Worm (Caenorhabditis elegans) whole organism, mixed stage, embryonic: ENCODE results near the gene str-130.

Experiments used
- blmp-1 ChIP-seq: fragments of 150-350 bp; optimal IDR thresholded peaks from 2 replicates; lab custom pipeline; 2014; ENCODE audit warnings: missing biosample characterization, missing genetic modification characterization
- drap-1 ChIP-seq: fragments of 200-800 bp; sonication (Bioruptor generic); optimal IDR thresholded peaks from 3 replicates; lab custom pipeline; 2018; ENCODE audit warnings: mild to moderate bottlenecking, missing genetic modification characterization, missing compliant biosample characterization
- elt-1 ChIP-seq: sonication (generic microtip); optimal IDR thresholded peaks from 2 replicates; lab custom pipeline; 2017; ENCODE audit warnings: missing genetic modification characterization, mild to moderate bottlenecking, missing compliant biosample characterization, antibody characterized with exemption, moderate library complexity, borderline replicate concordance; ENCODE audit not compliant: insufficient read depth
- elt-3 ChIP-seq: fragments of 150-350 bp; optimal IDR thresholded peaks from 2 replicates; lab custom pipeline; 2014; ENCODE audit warnings: missing biosample characterization, missing genetic modification characterization
- ham-2 ChIP-seq: fragments of 200-800 bp; sonication (Bioruptor generic); optimal IDR thresholded peaks from 2 replicates; lab custom pipeline; 2018; ENCODE audit warnings: mild to moderate bottlenecking, missing genetic modification characterization, missing compliant biosample characterization
- lin-13 ChIP-seq: fragments of 150-350 bp; optimal IDR thresholded peaks from 2 replicates; lab custom pipeline; 2014; ENCODE audit warnings: missing biosample characterization, missing genetic modification characterization
- lsy-2 ChIP-seq: fragments of 150-350 bp; optimal IDR thresholded peaks from 2 replicates; lab custom pipeline; 2014; ENCODE audit warnings: missing biosample characterization, missing genetic modification characterization
- nhr-12 ChIP-seq: fragments of 150-350 bp; optimal IDR thresholded peaks from 2 replicates; lab custom pipeline; 2014; ENCODE audit warnings: missing biosample characterization, missing genetic modification characterization
- nhr-76 ChIP-seq: sonication (generic microtip); optimal IDR thresholded peaks from 2 replicates; lab custom pipeline; 2017; ENCODE audit warnings: missing biosample characterization, missing genetic modification characterization
- snpc-4 ChIP-seq: fragments of 150-350 bp; optimal IDR thresholded peaks from 2 replicates; lab custom pipeline; 2014; ENCODE audit warnings: missing biosample characterization, missing genetic modification characterization
- unc-39 ChIP-seq: fragments of 150-350 bp; optimal IDR thresholded peaks from 2 replicates; lab custom pipeline; 2014; ENCODE audit warnings: missing biosample characterization, missing genetic modification characterization
- unc-62 ChIP-seq: fragments of 150-350 bp; optimal IDR thresholded peaks from 2 replicates; lab custom pipeline; 2014; ENCODE audit warnings: missing biosample characterization, missing genetic modification reagents, missing genetic modification characterization
- zip-8 ChIP-seq: fragments of 150-350 bp; optimal IDR thresholded peaks from 2 replicates; lab custom pipeline; 2014; ENCODE audit warnings: missing biosample characterization, missing genetic modification characterization

ce11 chrV:8131628-8132027, 41.1 kb upstream of the str-130 start:
- TF ChIP-seq nhr-12 (tag; lab: Kevin White, UChicago) = no peak
- no peak for TF ChIP-seq elt-3 (tag; lab: Kevin White, UChicago)
- no peak for TF ChIP-seq unc-62
- TF ChIP-seq nhr-76 = no peak
- TF ChIP-seq elt-1 (tag; lab: Kevin White, UChicago) = no peak
- TF ChIP-seq ham-2 = no peak
- no peak for TF ChIP-seq drap-1
- TF ChIP-seq zip-8 = no peak
- TF ChIP-seq blmp-1 (tag; lab: Kevin White, UChicago) = no peak
- no peak for TF ChIP-seq unc-39
- no peak for TF ChIP-seq lin-13 (tag; lab: Kevin White, UChicago)
- no peak for TF ChIP-seq lsy-2 (tag; lab: Kevin White, UChicago)
- TF ChIP-seq snpc-4 (tag; lab: Kevin White, UChicago) = no peak
